Worm (Caenorhabditis elegans): ENCODE results near the gene C33C12.7.

The C33C12.7 gene

ce11 chrII:2175367-2175766 lies at the start of gene C33C12.7:
TSS of gene C33C12.7 (minus strand) at chrII:2175467.
- no peak for TF ChIP-seq ceh-13 (GFP tag; optimal IDR thresholded peaks at IDR 0.05)
- TF ChIP-seq hnd-1 (tag; optimal IDR thresholded peaks at IDR 0.05): no peak
- TF ChIP-seq tra-4 (tag; optimal IDR thresholded peaks at IDR 0.05): no peak
- no peak for TF ChIP-seq sea-1 (GFP tag; conservative IDR thresholded peaks at IDR 0.05)
- TF ChIP-seq aly-1 (tag; optimal IDR thresholded peaks at IDR 0.05): no peak

ce11 chrII:2223467-2223866 lies 48.2 kb upstream of the C33C12.7 start, which contains the start of gene cbs-2:
TSS of gene cbs-2 (minus strand) at chrII:2223567.
- no peak for TF ChIP-seq hmg-4 (GFP tag; optimal IDR thresholded peaks at IDR 0.05)
- TF ChIP-seq tbx-37 (GFP tag; conservative IDR thresholded peaks at IDR 0.05): no peak
- TF ChIP-seq sea-1 (GFP tag; conservative IDR thresholded peaks at IDR 0.05): no peak
- TF ChIP-seq B0310.2 (tag; optimal IDR thresholded peaks at IDR 0.05): no peak
- TF ChIP-seq scrt-1 (GFP tag; IDR thresholded peaks at IDR 0.05): no peak
- no peak for TF ChIP-seq hmbx-1 (tag; optimal IDR thresholded peaks at IDR 0.05)
- TF ChIP-seq tra-4 (tag; optimal IDR thresholded peaks at IDR 0.05): no peak
- no peak for TF ChIP-seq F13C5.2 (tag; optimal IDR thresholded peaks at IDR 0.05)
- TF ChIP-seq ets-7 (tag; optimal IDR thresholded peaks at IDR 0.05): no peak
- TF ChIP-seq tbx-11 (GFP tag; IDR thresholded peaks at IDR 0.05): no peak
- no peak for TF ChIP-seq aly-1 (tag; optimal IDR thresholded peaks at IDR 0.05)
- no peak for TF ChIP-seq hnd-1 (tag; optimal IDR thresholded peaks at IDR 0.05)
- TF ChIP-seq ceh-13 (GFP tag; optimal IDR thresholded peaks at IDR 0.05): no peak
- TF ChIP-seq ama-1 (optimal IDR thresholded peaks at IDR 0.05): no peak
- TF ChIP-seq pes-1 (GFP tag; IDR thresholded peaks at IDR 0.05): no peak
- no peak for TF ChIP-seq flt-1 (GFP tag; IDR thresholded peaks at IDR 0.05)
- TF ChIP-seq ceh-36 (tag; optimal IDR thresholded peaks at IDR 0.05): no peak

ce11 chrII:2221196-2221896 lies 46.1 kb upstream of the C33C12.7 start:
- no peak for TF ChIP-seq B0310.2 (tag; optimal IDR thresholded peaks at IDR 0.05)
- no peak for TF ChIP-seq ama-1 (optimal IDR thresholded peaks at IDR 0.05)
- TF ChIP-seq ceh-36 (tag; optimal IDR thresholded peaks at IDR 0.05): no peak
- no peak for TF ChIP-seq F13C5.2 (tag; optimal IDR thresholded peaks at IDR 0.05)
- no peak for TF ChIP-seq hmbx-1 (tag; optimal IDR thresholded peaks at IDR 0.05)
- no peak for TF ChIP-seq scrt-1 (GFP tag; IDR thresholded peaks at IDR 0.05)
- TF ChIP-seq flt-1 (GFP tag; IDR thresholded peaks at IDR 0.05): no peak
- TF ChIP-seq tbx-37 (GFP tag; conservative IDR thresholded peaks at IDR 0.05): no peak
- no peak for TF ChIP-seq tra-4 (tag; optimal IDR thresholded peaks at IDR 0.05)
- no peak for TF ChIP-seq hnd-1 (tag; optimal IDR thresholded peaks at IDR 0.05)
- no peak for TF ChIP-seq ets-7 (tag; optimal IDR thresholded peaks at IDR 0.05)
- TF ChIP-seq ceh-13 (GFP tag; optimal IDR thresholded peaks at IDR 0.05): no peak
- no peak for TF ChIP-seq hmg-4 (GFP tag; optimal IDR thresholded peaks at IDR 0.05)
- TF ChIP-seq aly-1 (tag; optimal IDR thresholded peaks at IDR 0.05): no peak
- no peak for TF ChIP-seq pes-1 (GFP tag; IDR thresholded peaks at IDR 0.05)
- TF ChIP-seq sea-1 (GFP tag; conservative IDR thresholded peaks at IDR 0.05): no peak
- no peak for TF ChIP-seq tbx-11 (GFP tag; IDR thresholded peaks at IDR 0.05)

- peak; percentile 13 for TF ChIP-seq aly-1 (tag; optimal IDR thresholded peaks at IDR 0.05)
- no peak for TF ChIP-seq ceh-36 (tag; optimal IDR thresholded peaks at IDR 0.05)
- peak; percentile 42 for TF ChIP-seq hmg-4 (GFP tag; optimal IDR thresholded peaks at IDR 0.05)
These were observed 44.6 kb upstream of the C33C12.7 start, which contains the start of gene Y59C2A.3 for ce11 chrII:2219880-2220279. TSS of gene Y59C2A.3 (minus strand) at chrII:2219921.

- TF ChIP-seq aly-1 (tag; optimal IDR thresholded peaks at IDR 0.05) (no peak), tra-4 (tag; optimal IDR thresholded peaks at IDR 0.05) (no peak), ceh-36 (tag; optimal IDR thresholded peaks at IDR 0.05) (no peak), hmbx-1 (tag; optimal IDR thresholded peaks at IDR 0.05) (no peak), tbx-11 (GFP tag; IDR thresholded peaks at IDR 0.05) (no peak)
These were observed 41.8 kb upstream of the C33C12.7 start for ce11 chrII:2216940-2217664.

ce11 chrII:2215512-2215911 lies 40.2 kb upstream of the C33C12.7 start:
- TF ChIP-seq hnd-1 (tag; optimal IDR thresholded peaks at IDR 0.05) (no peak), aly-1 (tag; optimal IDR thresholded peaks at IDR 0.05) (no peak), ama-1 (optimal IDR thresholded peaks at IDR 0.05) (no peak), pes-1 (GFP tag; IDR thresholded peaks at IDR 0.05) (no peak), ets-7 (tag; optimal IDR thresholded peaks at IDR 0.05) (no peak), sea-1 (GFP tag; conservative IDR thresholded peaks at IDR 0.05) (no peak), hmbx-1 (tag; optimal IDR thresholded peaks at IDR 0.05) (no peak), B0310.2 (tag; optimal IDR thresholded peaks at IDR 0.05) (no peak), ceh-13 (GFP tag; optimal IDR thresholded peaks at IDR 0.05) (no peak), scrt-1 (GFP tag; IDR thresholded peaks at IDR 0.05) (no peak), ceh-36 (tag; optimal IDR thresholded peaks at IDR 0.05) (no peak), flt-1 (GFP tag; IDR thresholded peaks at IDR 0.05) (no peak), tra-4 (tag; optimal IDR thresholded peaks at IDR 0.05) (no peak), hmg-4 (GFP tag; optimal IDR thresholded peaks at IDR 0.05) (no peak), tbx-11 (GFP tag; IDR thresholded peaks at IDR 0.05) (no peak), F13C5.2 (tag; optimal IDR thresholded peaks at IDR 0.05) (no peak), tbx-37 (GFP tag; conservative IDR thresholded peaks at IDR 0.05) (no peak)

- TF ChIP-seq ets-7 (tag; optimal IDR thresholded peaks at IDR 0.05) (no peak), B0310.2 (tag; optimal IDR thresholded peaks at IDR 0.05) (no peak), pes-1 (GFP tag; IDR thresholded peaks at IDR 0.05) (no peak)
These were observed 32.5 kb upstream of the C33C12.7 start, which contains the start of gene Y59C2A.1 for ce11 chrII:2207812-2208211. TSS of gene Y59C2A.1 (plus strand) at chrII:2208112.
